Worm (Caenorhabditis elegans) whole organism, L2 larva: Measurements from ENCODE around the gene otpl-6.

Experiments used
- C34F6.9 ChIP-seq: fragments of 150-350 bp; optimal IDR thresholded peaks from 2 replicates; lab custom pipeline; 2014; ENCODE audit warnings: missing biosample characterization, missing genetic modification characterization
- R02D3.7 ChIP-seq: fragments of 150-350 bp; optimal IDR thresholded peaks from 2 replicates; lab custom pipeline; 2014; ENCODE audit warnings: missing biosample characterization, missing genetic modification characterization
- Y55F3AM.14 ChIP-seq: fragments of 200-800 bp; sonication (Bioruptor generic); optimal IDR thresholded peaks from 2 replicates; lab custom pipeline; 2018; ENCODE audit warnings: mild to moderate bottlenecking, missing genetic modification characterization, missing compliant biosample characterization
- aly-2 ChIP-seq: fragments of 150-350 bp; optimal IDR thresholded peaks from 2 replicates; lab custom pipeline; 2014; ENCODE audit warnings: missing biosample characterization, missing genetic modification characterization
- ama-1 ChIP-seq: fragments of 150-350 bp; optimal IDR thresholded peaks from 2 replicates; lab custom pipeline; 2018; ENCODE audit warnings: inconsistent platforms
- ceh-16 ChIP-seq: fragments of 150-350 bp; optimal IDR thresholded peaks from 2 replicates; lab custom pipeline; 2014; ENCODE audit warnings: missing biosample characterization, missing genetic modification characterization
- ceh-82 ChIP-seq: fragments of 150-350 bp; optimal IDR thresholded peaks from 2 replicates; lab custom pipeline; 2014; ENCODE audit warnings: missing biosample characterization, missing genetic modification characterization
- crh-2 ChIP-seq: sonication (generic microtip); optimal IDR thresholded peaks from 2 replicates; lab custom pipeline; 2017; ENCODE audit warnings: missing biosample characterization, missing genetic modification characterization
- dmd-4 ChIP-seq: sonication (generic microtip); optimal IDR thresholded peaks from 2 replicates; lab custom pipeline; 2017; ENCODE audit warnings: missing biosample characterization, missing genetic modification characterization
- egl-27 ChIP-seq: sonication (generic microtip); optimal IDR thresholded peaks from 3 replicates; lab custom pipeline; 2017; ENCODE audit warnings: missing biosample characterization, missing genetic modification reagents, missing genetic modification characterization
- elt-3 ChIP-seq: sonication (generic microtip); optimal IDR thresholded peaks from 2 replicates; lab custom pipeline; 2017; ENCODE audit warnings: missing biosample characterization, missing genetic modification characterization
- fos-1 ChIP-seq: fragments of 150-350 bp; optimal IDR thresholded peaks from 2 replicates; lab custom pipeline; 2014; ENCODE audit warnings: missing biosample characterization, missing genetic modification characterization
- gmeb-1 ChIP-seq: fragments of 150-350 bp; optimal IDR thresholded peaks from 2 replicates; lab custom pipeline; 2014; ENCODE audit warnings: missing biosample characterization, missing genetic modification characterization
- lin-11 ChIP-seq: fragments of 150-350 bp; sonication (generic microtip); optimal IDR thresholded peaks from 2 replicates; lab custom pipeline; 2014; ENCODE audit warnings: missing biosample characterization, missing genetic modification characterization, inconsistent platforms, mixed read lengths
- lin-13 ChIP-seq: fragments of 150-350 bp; optimal IDR thresholded peaks from 2 replicates; lab custom pipeline; 2014; ENCODE audit warnings: missing biosample characterization, missing genetic modification reagents, missing genetic modification characterization
- lin-39 ChIP-seq: fragments of 150-350 bp; optimal IDR thresholded peaks from 2 replicates; lab custom pipeline; 2014; ENCODE audit warnings: missing biosample characterization, missing genetic modification reagents, missing genetic modification characterization
- lsy-2 ChIP-seq, 2 experiments: fragments of 150-350 bp in 1 of 2; sonication (generic microtip) in 1 of 2; optimal IDR thresholded peaks; 2 replicates each; lab custom pipeline; 2014 to 2017; ENCODE audit warnings: missing biosample characterization in 2 of 2, missing genetic modification characterization in 2 of 2
- mab-5 ChIP-seq: fragments of 150-350 bp; optimal IDR thresholded peaks from 2 replicates; lab custom pipeline; 2014; ENCODE audit warnings: missing biosample characterization, missing genetic modification characterization
- mbf-1 ChIP-seq: sonication (generic microtip); optimal IDR thresholded peaks from 2 replicates; lab custom pipeline; 2017; ENCODE audit warnings: missing biosample characterization, missing genetic modification characterization
- mdl-1 ChIP-seq, 2 experiments: fragments of 150-350 bp in 1 of 2; sonication (generic microtip) in 1 of 2; optimal IDR thresholded peaks; 2 replicates each; lab custom pipeline; 2017; ENCODE audit warnings: missing biosample characterization in 2 of 2, missing genetic modification characterization in 2 of 2
- nhr-10 ChIP-seq: sonication (generic microtip); optimal IDR thresholded peaks from 2 replicates; lab custom pipeline; 2017; ENCODE audit warnings: missing biosample characterization, missing genetic modification characterization
- nhr-12 ChIP-seq: fragments of 150-350 bp; optimal IDR thresholded peaks from 2 replicates; lab custom pipeline; 2014; ENCODE audit warnings: missing biosample characterization, missing genetic modification characterization
- nhr-129 ChIP-seq: fragments of 150-350 bp; optimal IDR thresholded peaks from 2 replicates; lab custom pipeline; 2014; ENCODE audit warnings: missing biosample characterization, missing genetic modification characterization
- nhr-23 ChIP-seq: fragments of 150-350 bp; optimal IDR thresholded peaks from 2 replicates; lab custom pipeline; 2014; ENCODE audit warnings: missing biosample characterization, missing genetic modification reagents, missing genetic modification characterization
- nhr-237 ChIP-seq: fragments of 150-350 bp; optimal IDR thresholded peaks from 2 replicates; lab custom pipeline; 2014; ENCODE audit warnings: missing biosample characterization, missing genetic modification characterization
- nhr-25 ChIP-seq: fragments of 150-350 bp; sonication (generic microtip); optimal IDR thresholded peaks from 3 replicates; lab custom pipeline; 2014; ENCODE audit warnings: missing biosample characterization, missing genetic modification characterization
- nhr-77 ChIP-seq: fragments of 150-350 bp; optimal IDR thresholded peaks from 2 replicates; lab custom pipeline; 2014; ENCODE audit warnings: missing biosample characterization, missing genetic modification characterization
- sem-4 ChIP-seq: fragments of 150-350 bp; optimal IDR thresholded peaks from 2 replicates; lab custom pipeline; 2014; ENCODE audit warnings: missing biosample characterization, missing genetic modification reagents, missing genetic modification characterization
- skn-1 ChIP-seq: sonication (generic microtip); optimal IDR thresholded peaks from 2 replicates; lab custom pipeline; 2017; ENCODE audit warnings: missing biosample characterization, missing genetic modification characterization
- sma-3 ChIP-seq: sonication (generic microtip); optimal IDR thresholded peaks from 2 replicates; lab custom pipeline; 2016; ENCODE audit warnings: missing genetic modification reagents, missing genetic modification characterization, missing compliant biosample characterization
- snpc-4 ChIP-seq: fragments of 150-350 bp; optimal IDR thresholded peaks from 2 replicates; lab custom pipeline; 2014; ENCODE audit warnings: missing biosample characterization, missing genetic modification characterization
- unc-39 ChIP-seq: fragments of 150-350 bp; optimal IDR thresholded peaks from 2 replicates; lab custom pipeline; 2014; ENCODE audit warnings: missing biosample characterization, missing genetic modification characterization
- unc-55 ChIP-seq: fragments of 150-350 bp; sonication (generic microtip); optimal IDR thresholded peaks from 3 replicates; lab custom pipeline; 2014; ENCODE audit warnings: missing biosample characterization, missing genetic modification reagents, missing genetic modification characterization
- unc-62 ChIP-seq: fragments of 150-350 bp; optimal IDR thresholded peaks from 2 replicates; lab custom pipeline; 2014; ENCODE audit warnings: missing biosample characterization, missing genetic modification reagents, missing genetic modification characterization
- zag-1 ChIP-seq: fragments of 150-350 bp; optimal IDR thresholded peaks from 2 replicates; lab custom pipeline; 2014; ENCODE audit warnings: missing biosample characterization, missing genetic modification characterization
- ztf-1 ChIP-seq: fragments of 200-800 bp; sonication (Bioruptor generic); conservative IDR thresholded peaks from 2 replicates; pipeline ENCODE4 v1.3.6; 2022; ENCODE audit warnings: missing genetic modification characterization, missing compliant biosample characterization
- ztf-11 ChIP-seq: sonication (generic microtip); optimal IDR thresholded peaks from 2 replicates; lab custom pipeline; 2017; ENCODE audit warnings: missing biosample characterization, missing genetic modification characterization

otpl-6 gene

DNA sequence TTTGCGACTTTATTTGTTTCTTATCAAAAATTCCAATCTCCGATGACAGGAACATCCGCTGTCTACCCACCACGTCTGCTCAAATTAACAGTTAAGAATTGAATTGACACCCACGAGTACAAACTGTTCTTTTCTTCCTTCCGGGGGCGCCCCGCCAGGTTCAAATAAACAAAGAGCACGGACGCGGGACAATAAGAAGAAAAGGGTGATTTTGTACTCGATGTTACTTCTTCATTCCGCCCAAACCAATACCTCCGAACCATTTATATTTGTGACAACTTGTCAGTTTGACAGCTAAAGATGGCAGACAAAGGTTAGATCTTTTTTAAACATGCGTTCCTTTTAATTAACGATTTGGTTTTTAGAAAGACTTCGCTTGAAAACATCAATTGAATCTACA, at the start of gene otpl-6:
Gene otpl-6 (plus strand): TSS at position 301 of the 400 bp plus-strand sequence.
- TF ChIP-seq ceh-16 (tag; lab: Kevin White, UChicago) (no peak), C34F6.9 (tag; lab: Kevin White, UChicago) (no peak), aly-2 (tag; lab: Kevin White, UChicago) (no peak), nhr-77 (tag; lab: Kevin White, UChicago) (no peak), egl-27 (tag; lab: Kevin White, UChicago) (no peak), nhr-10 (no peak), sem-4 (tag; lab: Kevin White, UChicago) (no peak), crh-2 (tag; lab: Kevin White, UChicago) (no peak), lin-11 (tag; lab: Kevin White, UChicago) (no peak), Y55F3AM.14 (no peak), unc-62 (GFP tag; lab: Kevin White, UChicago) (no peak), snpc-4 (tag; lab: Kevin White, UChicago) (no peak), mdl-1 (tag; optimal IDR thresholded peaks at IDR 0.05; lab: Kevin White, UChicago) (no peak)

DNA sequence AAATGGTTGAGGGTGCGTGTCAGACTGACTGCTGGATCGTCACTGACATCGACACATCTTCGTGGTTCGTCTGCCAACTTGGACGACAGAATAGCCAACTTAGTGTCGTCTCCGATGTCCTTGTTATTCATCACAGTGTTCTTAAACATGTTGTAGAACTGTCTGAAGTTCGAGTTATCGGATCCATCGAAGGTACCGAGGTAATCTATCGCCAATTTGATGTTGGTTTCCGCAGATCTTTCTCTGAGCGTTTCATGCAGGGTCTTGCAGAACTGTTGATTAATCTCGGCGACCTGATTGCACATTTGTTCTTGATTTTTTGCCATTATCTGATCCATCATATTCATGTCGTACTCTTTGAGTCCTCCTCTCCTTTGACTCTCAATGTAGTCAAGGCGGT, 44.6 kb upstream of the otpl-6 start:
- no peak for TF ChIP-seq ceh-16 (tag; lab: Kevin White, UChicago)
- TF ChIP-seq mbf-1 = no peak
- no peak for TF ChIP-seq unc-62 (GFP tag; lab: Kevin White, UChicago)
- TF ChIP-seq ceh-82 (tag; lab: Kevin White, UChicago) = no peak
- TF ChIP-seq unc-55 (GFP tag; lab: Kevin White, UChicago) = no peak
- TF ChIP-seq nhr-237 (tag; lab: Kevin White, UChicago) = no peak
- no peak for TF ChIP-seq nhr-77 (tag; lab: Kevin White, UChicago)
- TF ChIP-seq dmd-4 = no peak
- no peak for TF ChIP-seq ztf-11
- TF ChIP-seq lin-39 = no peak
- no peak for TF ChIP-seq elt-3 (tag; lab: Kevin White, UChicago)
- TF ChIP-seq lin-13 (GFP tag; lab: Kevin White, UChicago) = no peak
- no peak for TF ChIP-seq C34F6.9 (tag; lab: Kevin White, UChicago)
- TF ChIP-seq nhr-23 (tag; lab: Kevin White, UChicago) = no peak
- no peak for TF ChIP-seq lin-11 (tag; lab: Kevin White, UChicago)
- TF ChIP-seq ama-1 (lab: Kevin White, UChicago) = no peak
- no peak for TF ChIP-seq snpc-4 (tag; lab: Kevin White, UChicago)
- TF ChIP-seq sem-4 (tag; lab: Kevin White, UChicago) = no peak
- no peak for TF ChIP-seq mab-5 (tag; lab: Kevin White, UChicago)
- TF ChIP-seq, all 48 proteins: peak for 0

DNA sequence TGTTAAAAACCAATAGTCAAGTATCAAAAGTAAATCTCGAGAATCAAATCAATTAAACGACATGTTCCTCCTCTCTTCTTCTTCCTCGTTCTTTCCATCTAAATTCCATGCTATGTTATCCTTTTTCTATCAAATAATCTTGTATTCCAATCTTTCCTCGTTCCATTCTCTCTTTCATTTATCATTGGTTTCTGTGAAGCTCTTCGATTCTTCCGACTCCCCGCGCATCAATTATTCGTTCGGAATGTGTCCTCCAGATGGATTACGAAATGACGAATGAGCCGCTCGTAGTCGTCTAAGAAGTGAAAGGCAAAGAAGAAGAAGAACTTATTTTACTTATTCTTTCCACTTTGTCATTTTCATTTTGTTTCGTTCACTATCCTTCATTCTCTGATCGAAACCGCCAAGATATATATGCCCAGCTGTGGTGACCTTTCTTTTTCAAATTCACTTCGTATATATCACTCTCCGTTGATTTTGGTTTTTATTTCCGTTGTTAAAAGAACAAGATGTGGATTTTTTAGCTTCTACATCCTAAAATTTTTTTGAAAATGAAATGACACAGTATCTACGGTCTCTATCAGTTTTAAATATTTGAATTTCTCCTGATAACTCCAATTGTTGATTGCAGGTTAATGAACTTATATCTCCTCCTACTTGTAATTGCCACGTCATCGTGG, 31.5 kb upstream of the otpl-6 start, which contains the start of gene pxn-1:
Gene pxn-1 (plus strand): TSS at position 630 of the 680 bp plus-strand sequence.
- TF ChIP-seq mab-5 (tag; lab: Kevin White, UChicago) = peak; percentile 73
- TF ChIP-seq unc-55 (GFP tag; lab: Kevin White, UChicago) = peak; percentile 74
- no peak for TF ChIP-seq lsy-2 (tag; optimal IDR thresholded peaks at IDR 0.05; lab: Kevin White, UChicago)

DNA sequence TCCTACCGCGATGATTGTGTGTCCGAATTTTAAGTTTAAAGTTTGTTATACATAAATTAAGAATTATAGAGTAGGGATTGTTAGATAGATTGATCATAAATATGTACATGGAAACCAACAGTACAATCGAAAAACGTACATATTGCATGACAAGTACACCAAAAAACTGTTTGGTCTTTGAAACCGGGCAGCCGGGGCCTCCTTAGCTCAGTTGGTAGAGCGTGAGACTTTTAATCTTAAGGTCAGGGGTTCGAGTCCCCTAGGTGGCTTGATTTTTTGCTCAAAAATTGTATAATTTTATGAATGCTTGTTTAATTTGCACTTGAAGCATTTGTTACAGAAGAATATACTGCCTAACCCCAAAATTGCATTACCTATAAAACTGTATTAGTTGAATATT, 30.8 kb upstream of the otpl-6 start:
- TF ChIP-seq skn-1 (tag; lab: Kevin White, UChicago) (no peak), R02D3.7 (tag; lab: Kevin White, UChicago) (no peak), fos-1 (no peak), nhr-25 (tag; lab: Kevin White, UChicago) (no peak), ztf-1 (no peak), lin-13 (GFP tag; lab: Kevin White, UChicago) (no peak), sma-3 (no peak), nhr-77 (tag; lab: Kevin White, UChicago) (no peak), Y55F3AM.14 (no peak), zag-1 (no peak), unc-39 (tag; lab: Kevin White, UChicago) (no peak)
- TF ChIP-seq, all 48 proteins: peak for 0

DNA sequence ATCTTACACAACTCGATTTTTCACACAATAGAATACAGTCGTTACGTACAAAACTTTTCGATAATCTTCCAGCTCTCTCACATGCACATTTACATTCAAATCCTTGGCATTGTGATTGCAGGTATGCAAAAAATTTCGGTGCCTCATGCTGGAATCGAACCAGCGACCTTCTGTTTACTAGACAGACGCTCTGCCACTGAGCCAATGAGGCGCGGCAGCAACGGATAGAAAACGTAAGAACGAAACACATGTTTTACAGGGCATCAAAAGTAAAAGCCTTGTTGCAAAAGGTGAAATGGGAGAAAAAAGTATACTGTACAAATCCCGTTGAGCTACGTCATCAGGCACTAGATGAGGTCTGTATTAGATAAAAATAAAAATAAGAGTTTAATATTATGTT, 29.9 kb upstream of the otpl-6 start:
- TF ChIP-seq C34F6.9 (tag; lab: Kevin White, UChicago) (no peak), zag-1 (no peak), ztf-11 (no peak), gmeb-1 (peak; percentile 0), nhr-77 (tag; lab: Kevin White, UChicago) (no peak), nhr-12 (tag; lab: Kevin White, UChicago) (no peak), nhr-129 (tag; lab: Kevin White, UChicago) (peak; percentile 48), fos-1 (no peak)
